Worm (Caenorhabditis elegans) whole organism, late embryonic: ENCODE measurements around the gene vps-37.

Experiments
- C38D4.7 ChIP-seq: fragments of 200-800 bp; sonication (Bioruptor generic); optimal IDR thresholded peaks from 2 replicates; lab custom pipeline; 2018; ENCODE audit warnings: mild to moderate bottlenecking, missing genetic modification characterization, moderate library complexity, missing compliant biosample characterization
- K02D7.2 ChIP-seq: sonication (generic microtip); optimal IDR thresholded peaks from 2 replicates; lab custom pipeline; 2017; ENCODE audit warnings: mild to moderate bottlenecking, missing genetic modification characterization, missing compliant biosample characterization
- T23F11.4 ChIP-seq: fragments of 200-800 bp; sonication (Bioruptor generic); optimal IDR thresholded peaks from 2 replicates; lab custom pipeline; 2018; ENCODE audit warnings: mild to moderate bottlenecking, missing genetic modification characterization, missing compliant biosample characterization
- ahr-1 ChIP-seq: sonication (generic microtip); optimal IDR thresholded peaks from 2 replicates; lab custom pipeline; 2016; ENCODE audit warnings: missing genetic modification characterization, missing compliant biosample characterization
- ceh-14 ChIP-seq: sonication (generic microtip); optimal IDR thresholded peaks from 2 replicates; lab custom pipeline; 2016; ENCODE audit warnings: missing genotype, missing genetic modification characterization, missing compliant biosample characterization
- ceh-19 ChIP-seq: fragments of 200-800 bp; sonication (Bioruptor generic); optimal IDR thresholded peaks from 2 replicates; lab custom pipeline; 2018; ENCODE audit warnings: mild to moderate bottlenecking, missing genetic modification characterization, missing compliant biosample characterization
- ceh-2 ChIP-seq: sonication (generic microtip); optimal IDR thresholded peaks from 2 replicates; lab custom pipeline; 2016; ENCODE audit warnings: missing genotype, missing genetic modification characterization, missing compliant biosample characterization
- ceh-24 ChIP-seq: sonication (generic microtip); optimal IDR thresholded peaks from 2 replicates; lab custom pipeline; 2016; ENCODE audit warnings: mild to moderate bottlenecking, missing genetic modification characterization, missing compliant biosample characterization
- ceh-30 ChIP-seq: fragments of 150-350 bp; optimal IDR thresholded peaks from 2 replicates; lab custom pipeline; 2014; ENCODE audit warnings: missing biosample characterization, missing genetic modification characterization
- ceh-31 ChIP-seq: sonication (generic microtip); optimal IDR thresholded peaks from 2 replicates; lab custom pipeline; 2016; ENCODE audit warnings: missing genetic modification characterization, missing compliant biosample characterization
- ceh-45 ChIP-seq: fragments of 200-800 bp; sonication (Bioruptor generic); IDR thresholded peaks from 2 replicates; pipeline ENCODE4 v1.3.6; 2022; ENCODE audit warnings: missing genetic modification reagents, missing genetic modification characterization, missing compliant biosample characterization
- ceh-48 ChIP-seq: sonication (generic microtip); optimal IDR thresholded peaks from 2 replicates; lab custom pipeline; 2016; ENCODE audit warnings: missing genetic modification characterization, inconsistent platforms, missing compliant biosample characterization
- ceh-6 ChIP-seq: fragments of 200-800 bp; sonication (Bioruptor generic); optimal IDR thresholded peaks from 2 replicates; lab custom pipeline; 2018; ENCODE audit warnings: mild to moderate bottlenecking, missing genetic modification characterization, missing compliant biosample characterization
- ceh-9 ChIP-seq: sonication (generic microtip); optimal IDR thresholded peaks from 2 replicates; lab custom pipeline; 2016; ENCODE audit warnings: mild to moderate bottlenecking, missing genetic modification characterization, inconsistent platforms, missing compliant biosample characterization
- dve-1 ChIP-seq: sonication (generic microtip); optimal IDR thresholded peaks from 2 replicates; lab custom pipeline; 2017; ENCODE audit warnings: antibody characterized with exemption, mild to moderate bottlenecking, missing genetic modification characterization, missing compliant biosample characterization
- elt-2 ChIP-seq: sonication (generic microtip); optimal IDR thresholded peaks from 2 replicates; lab custom pipeline; 2016; ENCODE audit warnings: missing genetic modification reagents, missing genetic modification characterization, missing compliant biosample characterization
- elt-4 ChIP-seq: sonication (generic microtip); optimal IDR thresholded peaks from 2 replicates; lab custom pipeline; 2016; ENCODE audit warnings: missing genetic modification characterization, missing compliant biosample characterization
- fkh-10 ChIP-seq: fragments of 150-350 bp; optimal IDR thresholded peaks from 2 replicates; lab custom pipeline; 2014; ENCODE audit warnings: missing biosample characterization, missing genetic modification reagents, missing genetic modification characterization
- gmeb-2 ChIP-seq: sonication (generic microtip); optimal IDR thresholded peaks from 2 replicates; lab custom pipeline; 2016; ENCODE audit warnings: missing genetic modification characterization, inconsistent platforms, missing compliant biosample characterization
- hlh-15 ChIP-seq: sonication (generic microtip); optimal IDR thresholded peaks from 2 replicates; lab custom pipeline; 2016; ENCODE audit warnings: missing genetic modification characterization, missing compliant biosample characterization
- hlh-30 ChIP-seq: sonication (generic microtip); optimal IDR thresholded peaks from 2 replicates; lab custom pipeline; 2017; ENCODE audit warnings: antibody characterized with exemption, missing genetic modification characterization, missing compliant biosample characterization; ENCODE audit not compliant: insufficient read depth
- hlh-6 ChIP-seq: sonication (generic microtip); optimal IDR thresholded peaks from 2 replicates; lab custom pipeline; 2016; ENCODE audit warnings: missing genotype, missing genetic modification characterization, missing compliant biosample characterization
- lim-6 ChIP-seq: sonication (generic microtip); optimal IDR thresholded peaks from 2 replicates; lab custom pipeline; 2016; ENCODE audit warnings: missing genetic modification characterization, missing compliant biosample characterization
- nfya-1 ChIP-seq: sonication (generic microtip); optimal IDR thresholded peaks from 2 replicates; lab custom pipeline; 2017; ENCODE audit warnings: missing genetic modification characterization, mild to moderate bottlenecking, missing compliant biosample characterization, antibody characterized with exemption, moderate library complexity
- npax-4 ChIP-seq: sonication (generic microtip); optimal IDR thresholded peaks from 2 replicates; lab custom pipeline; 2016; ENCODE audit warnings: missing genetic modification characterization, missing compliant biosample characterization
- odd-2 ChIP-seq: sonication (generic microtip); optimal IDR thresholded peaks from 2 replicates; lab custom pipeline; 2017; ENCODE audit warnings: antibody characterized with exemption, mild to moderate bottlenecking, missing genetic modification characterization, missing compliant biosample characterization
- pat-9 ChIP-seq: fragments of 200-800 bp; sonication (Bioruptor generic); optimal IDR thresholded peaks from 2 replicates; lab custom pipeline; 2018; ENCODE audit warnings: mild to moderate bottlenecking, missing genetic modification characterization, moderate library complexity, missing compliant biosample characterization
- pros-1 ChIP-seq: fragments of 150-350 bp; optimal IDR thresholded peaks from 2 replicates; lab custom pipeline; 2014; ENCODE audit warnings: missing biosample characterization, missing genetic modification reagents, missing genetic modification characterization
- ref-2 ChIP-seq: sonication (generic microtip); optimal IDR thresholded peaks from 2 replicates; lab custom pipeline; 2016; ENCODE audit warnings: missing genetic modification characterization, missing compliant biosample characterization
- sdc-2 ChIP-seq: sonication (generic microtip); optimal IDR thresholded peaks from 2 replicates; lab custom pipeline; 2016; ENCODE audit warnings: missing genotype, missing genetic modification characterization, missing compliant biosample characterization
- sox-2 ChIP-seq: fragments of 200-800 bp; sonication (Bioruptor generic); IDR thresholded peaks from 2 replicates; pipeline ENCODE4 v1.3.6; 2022; ENCODE audit warnings: missing genetic modification reagents, missing genetic modification characterization, missing compliant biosample characterization
- sox-4 ChIP-seq: sonication (generic microtip); optimal IDR thresholded peaks from 2 replicates; lab custom pipeline; 2017; ENCODE audit warnings: mild to moderate bottlenecking, missing genetic modification characterization, inconsistent platforms, missing compliant biosample characterization
- tbx-2 ChIP-seq: sonication (generic microtip); optimal IDR thresholded peaks from 2 replicates; lab custom pipeline; 2016; ENCODE audit warnings: missing genetic modification characterization, missing compliant biosample characterization
- tbx-7 ChIP-seq: sonication (generic microtip); optimal IDR thresholded peaks from 2 replicates; lab custom pipeline; 2016; ENCODE audit warnings: missing genotype, missing genetic modification characterization, missing compliant biosample characterization
- ttx-3 ChIP-seq: sonication (generic microtip); optimal IDR thresholded peaks from 2 replicates; lab custom pipeline; 2016; ENCODE audit warnings: missing genetic modification reagents, missing genetic modification characterization, missing compliant biosample characterization
- unc-42 ChIP-seq: sonication (generic microtip); optimal IDR thresholded peaks from 2 replicates; lab custom pipeline; 2016; ENCODE audit warnings: missing genotype, missing genetic modification characterization, missing compliant biosample characterization
- unc-55 ChIP-seq: sonication (generic microtip); optimal IDR thresholded peaks from 2 replicates; lab custom pipeline; 2017; ENCODE audit warnings: missing biosample characterization, missing genetic modification reagents, missing genetic modification characterization

Gene vps-37

ce11 chrV:5581312-5581711, 11.2 kb upstream of the vps-37 start, which contains the start of gene klc-2:
Gene klc-2 (minus strand): TSS chrV:5581412.
- TF ChIP-seq sdc-2 (tag; lab: Kevin White, UChicago) (no peak), elt-2 (tag; lab: Kevin White, UChicago) (no peak), hlh-15 (tag; lab: Kevin White, UChicago) (no peak), ceh-45 (GFP tag; lab: Robert Waterston, UW) (no peak)

- peak; percentile 35 for TF ChIP-seq nfya-1
- no peak for TF ChIP-seq ceh-6 (GFP tag; lab: Kevin White, UChicago)
- TF ChIP-seq sdc-2 (tag; lab: Kevin White, UChicago), result no peak
- TF ChIP-seq unc-42 (tag; lab: Kevin White, UChicago), result peak; percentile 82
- TF ChIP-seq, all 69 proteins: peak for 2
Observed at ce11 chrV:5582308-5582707, 10.2 kb upstream of the vps-37 start.

ce11 chrV:5582860-5583259, 9.6 kb upstream of the vps-37 start:
- TF ChIP-seq unc-55 (peak; percentile 46), npax-4 (tag; lab: Kevin White, UChicago) (no peak)

- TF ChIP-seq fkh-10 (no peak), dve-1 (tag; lab: Kevin White, UChicago) (no peak), elt-2 (tag; lab: Kevin White, UChicago) (no peak), nfya-1 (peak; percentile 13), ceh-48 (tag; lab: Kevin White, UChicago) (no peak), sox-2 (GFP tag; lab: Robert Waterston, UW) (no peak), lim-6 (no peak), ceh-30 (no peak), sox-4 (tag; lab: Kevin White, UChicago) (no peak)
Observed at ce11 chrV:5584293-5584776, 8.2 kb upstream of the vps-37 start, which contains the start of gene pas-6. Gene pas-6 (minus strand): TSS chrV:5584343.

ce11 chrV:5584833-5585232, 7.7 kb upstream of the vps-37 start, which contains the start of gene CD4.11:
Gene CD4.11 (plus strand): TSS chrV:5585133.
- TF ChIP-seq hlh-6 (tag; lab: Kevin White, UChicago), result no peak
- TF ChIP-seq C38D4.7 (GFP tag; lab: Kevin White, UChicago), result no peak
- TF ChIP-seq ceh-31, result no peak
- TF ChIP-seq hlh-30 (tag; lab: Kevin White, UChicago), result no peak
- no peak for TF ChIP-seq ceh-2 (tag; lab: Kevin White, UChicago)

- no peak for TF ChIP-seq nfya-1
- TF ChIP-seq gmeb-2 (tag; lab: Kevin White, UChicago), result no peak
- no peak for TF ChIP-seq sox-2 (GFP tag; lab: Robert Waterston, UW)
- no peak for TF ChIP-seq K02D7.2 (tag; lab: Kevin White, UChicago)
- TF ChIP-seq ahr-1 (tag; lab: Kevin White, UChicago), result no peak
- TF ChIP-seq T23F11.4 (GFP tag; lab: Kevin White, UChicago), result no peak
- TF ChIP-seq, all 69 proteins: peak for 0
Observed at ce11 chrV:5587042-5587441, 5.5 kb upstream of the vps-37 start.

- no peak for TF ChIP-seq pros-1 (tag; lab: Kevin White, UChicago)
- TF ChIP-seq ceh-9 (tag; lab: Kevin White, UChicago), result no peak
- TF ChIP-seq pat-9, result no peak
- TF ChIP-seq ceh-14, result no peak
- TF ChIP-seq dve-1 (tag; lab: Kevin White, UChicago), result no peak
- TF ChIP-seq tbx-7 (tag; lab: Kevin White, UChicago), result no peak
- TF ChIP-seq hlh-6 (tag; lab: Kevin White, UChicago), result no peak
- no peak for TF ChIP-seq ref-2 (tag; lab: Kevin White, UChicago)
- TF ChIP-seq sdc-2 (tag; lab: Kevin White, UChicago), result no peak
- no peak for TF ChIP-seq odd-2 (tag; lab: Kevin White, UChicago)
- TF ChIP-seq npax-4 (tag; lab: Kevin White, UChicago), result no peak
- no peak for TF ChIP-seq ceh-6 (GFP tag; lab: Kevin White, UChicago)
- TF ChIP-seq tbx-2 (tag; lab: Kevin White, UChicago), result no peak
- no peak for TF ChIP-seq elt-2 (tag; lab: Kevin White, UChicago)
- no peak for TF ChIP-seq ceh-24
- no peak for TF ChIP-seq ceh-19 (GFP tag; lab: Kevin White, UChicago)
- TF ChIP-seq ttx-3 (tag; lab: Kevin White, UChicago), result no peak
- no peak for TF ChIP-seq elt-4
- no peak for TF ChIP-seq C38D4.7 (GFP tag; lab: Kevin White, UChicago)
Observed at ce11 chrV:5587955-5588354, 4.5 kb upstream of the vps-37 start.
